Worm (Caenorhabditis elegans) whole organism, L3 larva: ENCODE data around the gene F52G3.5.
A peak's percentile ranks its signal among the peaks of the same experiment; 100 is the strongest.

ENCODE experiments used
- R02D3.7 ChIP-seq: fragments of 150-350 bp; optimal IDR thresholded peaks from 2 replicates; lab custom pipeline; 2014; ENCODE audit warnings: missing biosample characterization, missing genetic modification characterization
- ZK546.5 ChIP-seq: sonication (generic microtip); optimal IDR thresholded peaks from 2 replicates; lab custom pipeline; 2017; ENCODE audit warnings: missing biosample characterization, missing genetic modification characterization
- aly-2 ChIP-seq: fragments of 150-350 bp; optimal IDR thresholded peaks from 2 replicates; lab custom pipeline; 2014; ENCODE audit warnings: missing biosample characterization, missing genetic modification characterization
- ama-1 ChIP-seq: fragments of 150-350 bp; optimal IDR thresholded peaks from 2 replicates; lab custom pipeline; 2018
- ceh-28 ChIP-seq: fragments of 150-350 bp; optimal IDR thresholded peaks from 2 replicates; lab custom pipeline; 2014; ENCODE audit warnings: missing biosample characterization, missing genetic modification reagents, missing genetic modification characterization
- daf-12 ChIP-seq: fragments of 150-350 bp; optimal IDR thresholded peaks from 2 replicates; lab custom pipeline; 2014; ENCODE audit warnings: missing biosample characterization, missing genetic modification reagents, missing genetic modification characterization
- egl-27 ChIP-seq: sonication (generic microtip); optimal IDR thresholded peaks from 4 replicates; lab custom pipeline; 2017; ENCODE audit warnings: missing biosample characterization, missing genetic modification reagents, missing genetic modification characterization
- elt-1 ChIP-seq: fragments of 150-350 bp; optimal IDR thresholded peaks from 2 replicates; lab custom pipeline; 2014; ENCODE audit warnings: missing biosample characterization, missing genetic modification characterization
- elt-3 ChIP-seq, 3 experiments: fragments of 150-350 bp in 1 of 3; sonication (generic microtip) in 2 of 3; optimal IDR thresholded peaks; 2 replicates in 2 of 3; 4 replicates in 1 of 3; lab custom pipeline; 2014 to 2017; ENCODE audit warnings: missing biosample characterization in 3 of 3, missing genetic modification characterization in 3 of 3
- eor-1 ChIP-seq, 2 experiments: fragments of 150-350 bp; optimal IDR thresholded peaks; 2 replicates each; lab custom pipeline; 2014 to 2018; ENCODE audit warnings: missing biosample characterization in 2 of 2, missing genetic modification characterization in 2 of 2
- jun-1 ChIP-seq: fragments of 150-350 bp; optimal IDR thresholded peaks from 2 replicates; lab custom pipeline; 2014; ENCODE audit warnings: missing biosample characterization, missing genetic modification reagents, missing genetic modification characterization
- lin-39 ChIP-seq: fragments of 150-350 bp; optimal IDR thresholded peaks from 2 replicates; lab custom pipeline; 2018; ENCODE audit warnings: missing biosample characterization, missing genetic modification reagents, missing genetic modification characterization
- lsy-12 ChIP-seq: sonication (generic microtip); optimal IDR thresholded peaks from 2 replicates; lab custom pipeline; 2016; ENCODE audit warnings: mild to moderate bottlenecking, missing genetic modification characterization, missing compliant biosample characterization
- nfya-1 ChIP-seq: sonication (generic microtip); optimal IDR thresholded peaks from 2 replicates; lab custom pipeline; 2017; ENCODE audit warnings: missing genetic modification characterization, mild to moderate bottlenecking, missing compliant biosample characterization, antibody characterized with exemption, moderate library complexity; ENCODE audit not compliant: insufficient read depth
- nhr-11 ChIP-seq: fragments of 150-350 bp; optimal IDR thresholded peaks from 2 replicates; lab custom pipeline; 2014; ENCODE audit warnings: missing biosample characterization, missing genetic modification characterization
- nhr-12 ChIP-seq: fragments of 150-350 bp; optimal IDR thresholded peaks from 2 replicates; lab custom pipeline; 2014; ENCODE audit warnings: missing biosample characterization, missing genetic modification characterization
- nhr-23 ChIP-seq: fragments of 150-350 bp; optimal IDR thresholded peaks from 2 replicates; lab custom pipeline; 2014; ENCODE audit warnings: missing biosample characterization, missing genetic modification reagents, missing genetic modification characterization
- nhr-28 ChIP-seq: fragments of 150-350 bp; optimal IDR thresholded peaks from 2 replicates; lab custom pipeline; 2014; ENCODE audit warnings: missing biosample characterization, missing genetic modification characterization
- nhr-67 ChIP-seq: fragments of 150-350 bp; optimal IDR thresholded peaks from 2 replicates; lab custom pipeline; 2014; ENCODE audit warnings: missing biosample characterization, missing genetic modification characterization
- nhr-76 ChIP-seq: fragments of 150-350 bp; sonication (generic microtip); optimal IDR thresholded peaks from 5 replicates; lab custom pipeline; 2014; ENCODE audit warnings: missing biosample characterization, missing genetic modification characterization
- nhr-77 ChIP-seq: fragments of 150-350 bp; optimal IDR thresholded peaks from 2 replicates; lab custom pipeline; 2014; ENCODE audit warnings: missing biosample characterization, missing genetic modification characterization
- pha-4 ChIP-seq: fragments of 150-350 bp; optimal IDR thresholded peaks from 2 replicates; lab custom pipeline; 2014; ENCODE audit warnings: missing biosample characterization, missing genetic modification reagents, missing genetic modification characterization
- pqm-1 ChIP-seq: fragments of 150-350 bp; optimal IDR thresholded peaks from 2 replicates; lab custom pipeline; 2017; ENCODE audit warnings: missing biosample characterization, missing genetic modification characterization, inconsistent platforms
- sea-2 ChIP-seq: fragments of 150-350 bp; sonication (generic microtip); optimal IDR thresholded peaks from 4 replicates; lab custom pipeline; 2014; ENCODE audit warnings: missing biosample characterization, missing genetic modification reagents, missing genetic modification characterization
- skn-1 ChIP-seq: fragments of 150-350 bp; optimal IDR thresholded peaks from 2 replicates; lab custom pipeline; 2014; ENCODE audit warnings: missing biosample characterization, missing genetic modification characterization
- tbx-2 ChIP-seq: sonication (generic microtip); optimal IDR thresholded peaks from 2 replicates; lab custom pipeline; 2016; ENCODE audit warnings: mild to moderate bottlenecking, missing genetic modification characterization, missing compliant biosample characterization
- unc-62 ChIP-seq: fragments of 150-350 bp; sonication (generic microtip); optimal IDR thresholded peaks from 4 replicates; lab custom pipeline; 2014; ENCODE audit warnings: missing biosample characterization, missing genetic modification reagents, missing genetic modification characterization
- zag-1 ChIP-seq: fragments of 150-350 bp; optimal IDR thresholded peaks from 2 replicates; lab custom pipeline; 2014; ENCODE audit warnings: missing biosample characterization, missing genetic modification characterization
- ztf-11 ChIP-seq: fragments of 150-350 bp; optimal IDR thresholded peaks from 2 replicates; lab custom pipeline; 2014; ENCODE audit warnings: missing biosample characterization, missing genetic modification characterization
- ztf-4 ChIP-seq: fragments of 150-350 bp; optimal IDR thresholded peaks from 2 replicates; lab custom pipeline; 2014; ENCODE audit warnings: missing biosample characterization, missing genetic modification characterization

Gene F52G3.5

ce11 chrX:16961387-16961786 is 14.6 kb downstream of the F52G3.5 start (continued):
- TF ChIP-seq nfya-1 (tag; lab: Kevin White, UChicago) (peak; percentile 92), skn-1 (peak; percentile 86), nhr-12 (tag; lab: Kevin White, UChicago) (no peak), sea-2 (GFP tag; lab: Kevin White, UChicago) (peak; percentile 65)

- no peak for TF ChIP-seq nhr-67 (tag; lab: Kevin White, UChicago)
- TF ChIP-seq nhr-28 (tag; lab: Kevin White, UChicago) = no peak
- TF ChIP-seq ztf-11 = no peak
- no peak for TF ChIP-seq ceh-28
- TF ChIP-seq jun-1 (tag; lab: Kevin White, UChicago) = no peak
- TF ChIP-seq nfya-1 (tag; lab: Kevin White, UChicago) = no peak
- TF ChIP-seq daf-12 (tag; lab: Kevin White, UChicago) = no peak
- TF ChIP-seq tbx-2 (tag; lab: Kevin White, UChicago) = no peak
- no peak for TF ChIP-seq ZK546.5 (tag; lab: Kevin White, UChicago)
- TF ChIP-seq zag-1 (tag; lab: Kevin White, UChicago) = no peak
- TF ChIP-seq unc-62 = no peak
- no peak for TF ChIP-seq elt-1 (tag; lab: Kevin White, UChicago)
Measured at ce11 chrX:16960346-16960745, 15.6 kb downstream of the F52G3.5 start.

ce11 chrX:16958015-16958414 is 17.9 kb downstream of the F52G3.5 start:
- TF ChIP-seq elt-1 (tag; lab: Kevin White, UChicago) = no peak
- no peak for TF ChIP-seq R02D3.7 (tag; lab: Kevin White, UChicago)
- no peak for TF ChIP-seq nhr-23 (tag; lab: Kevin White, UChicago)
- TF ChIP-seq zag-1 (tag; lab: Kevin White, UChicago) = no peak
- no peak for TF ChIP-seq egl-27 (tag; lab: Kevin White, UChicago)
- TF ChIP-seq eor-1 (tag; optimal IDR thresholded peaks at IDR 0.05; lab: Kevin White, UChicago) = no peak
- no peak for TF ChIP-seq tbx-2 (tag; lab: Kevin White, UChicago)
- TF ChIP-seq pqm-1 (tag; lab: Kevin White, UChicago) = no peak
- no peak for TF ChIP-seq aly-2 (tag; lab: Kevin White, UChicago)
- TF ChIP-seq ama-1 (lab: Kevin White, UChicago) = no peak
- no peak for TF ChIP-seq sea-2 (GFP tag; lab: Kevin White, UChicago)
- TF ChIP-seq elt-3 (tag; optimal IDR thresholded peaks at IDR 0.05; lab: Kevin White, UChicago) = no peak
- no peak for TF ChIP-seq nhr-77 (tag; lab: Kevin White, UChicago)
- TF ChIP-seq ztf-11 = no peak
- TF ChIP-seq, all 47 proteins: peak for 0

- TF ChIP-seq ama-1 (lab: Kevin White, UChicago) (no peak), nhr-77 (tag; lab: Kevin White, UChicago) (no peak), nhr-76 (no peak), nfya-1 (tag; lab: Kevin White, UChicago) (no peak), nhr-67 (tag; lab: Kevin White, UChicago) (no peak), lsy-12 (tag; lab: Kevin White, UChicago) (no peak), nhr-11 (tag; lab: Kevin White, UChicago) (no peak), ztf-4 (tag; lab: Kevin White, UChicago) (no peak), daf-12 (tag; lab: Kevin White, UChicago) (no peak)
Measured at ce11 chrX:16952859-16953258, 23.1 kb downstream of the F52G3.5 start, which contains the start of gene F52G3.8. Gene F52G3.8 (minus strand): TSS chrX:16952959.

ce11 chrX:16943934-16944914 is 31.7 kb downstream of the F52G3.5 start:
- TF ChIP-seq lin-39 (tag; lab: Kevin White, UChicago) (peak; percentile 69), egl-27 (tag; lab: Kevin White, UChicago) (no peak), pha-4 (tag; lab: Kevin White, UChicago) (peak; percentile 42), ama-1 (lab: Kevin White, UChicago) (peak; percentile 96)
- TF ChIP-seq, all 47 proteins: peak for 3
